Fruit fly (Drosophila melanogaster) whole organism, wandering third instar larva: ENCODE measurements around the gene Nckx30C.

Experiments used
- Abd-B ChIP-seq: fragments of >200 bp; optimal IDR thresholded peaks from 2 replicates; lab custom pipeline; 2017; ENCODE audit warnings: missing biosample characterization, missing genetic modification characterization
- CG9705 ChIP-seq: fragments of 200-800 bp; sonication (Bioruptor generic); optimal IDR thresholded peaks from 2 replicates; lab custom pipeline; 2018; ENCODE audit warnings: missing biosample characterization, mild to moderate bottlenecking, missing genetic modification characterization
- Dfd ChIP-seq: fragments of >200 bp; optimal IDR thresholded peaks from 2 replicates; lab custom pipeline; 2017; ENCODE audit warnings: missing biosample characterization, missing genetic modification characterization
- Dif ChIP-seq: fragments of 200-275, 200-300 bp; sonication (Bioruptor generic); optimal IDR thresholded peaks from 2 replicates; lab custom pipeline; 2018; ENCODE audit warnings: missing biosample characterization, missing genetic modification characterization; ENCODE audit not compliant: partially characterized antibody
- GATAd ChIP-seq: sonication (Bioruptor generic); optimal IDR thresholded peaks from 2 replicates; lab custom pipeline; 2016; ENCODE audit warnings: missing biosample characterization, missing genetic modification characterization
- HLH106 ChIP-seq: fragments of 200-800 bp; optimal IDR thresholded peaks from 3 replicates; lab custom pipeline; 2019; ENCODE audit warnings: missing biosample characterization, mild to moderate bottlenecking, missing genetic modification characterization, moderate library complexity
- Hnf4 ChIP-seq: fragments of 200-800 bp; sonication (Bioruptor generic); optimal IDR thresholded peaks from 2 replicates; lab custom pipeline; 2016; ENCODE audit warnings: missing biosample characterization, mild to moderate bottlenecking, missing genetic modification characterization
- Hr78 ChIP-seq: fragments of >200 bp; optimal IDR thresholded peaks from 2 replicates; lab custom pipeline; 2017; ENCODE audit warnings: missing biosample characterization, missing genetic modification characterization
- Hr83 ChIP-seq: fragments of 200-300 bp; sonication (Bioruptor generic); optimal IDR thresholded peaks from 2 replicates; lab custom pipeline; 2016; ENCODE audit warnings: missing biosample characterization, mild to moderate bottlenecking, missing genetic modification characterization, moderate library complexity; ENCODE audit not compliant: poor library complexity, severe bottlenecking
- Jra ChIP-seq: sonication (Bioruptor generic); optimal IDR thresholded peaks from 2 replicates; lab custom pipeline; 2016; ENCODE audit warnings: missing biosample characterization, missing genetic modification characterization
- Myc ChIP-seq: fragments of >200 bp; optimal IDR thresholded peaks from 2 replicates; lab custom pipeline; 2017
- N ChIP-seq: fragments of >200 bp; optimal IDR thresholded peaks from 2 replicates; lab custom pipeline; 2018; ENCODE audit warnings: missing biosample characterization, missing external identifiers, missing genetic modification characterization
- OdsH ChIP-seq: fragments of 200-800 bp; sonication (Bioruptor generic); optimal IDR thresholded peaks from 2 replicates; lab custom pipeline; 2016; ENCODE audit warnings: missing biosample characterization, mild to moderate bottlenecking, missing genetic modification characterization
- Rel ChIP-seq, 2 experiments: fragments of 200-800 bp; sonication (Bioruptor generic) in 1 of 2; optimal IDR thresholded peaks; 2 replicates in 1 of 2; 3 replicates in 1 of 2; lab custom pipeline; 2016 to 2019; ENCODE audit warnings: mild to moderate bottlenecking in 2 of 2, missing biosample characterization in 2 of 2, missing genetic modification characterization in 2 of 2, moderate library complexity in 1 of 2
- Sp1 ChIP-seq: fragments of 200-800 bp; sonication (Bioruptor generic); optimal IDR thresholded peaks from 3 replicates; lab custom pipeline; 2019; ENCODE audit warnings: missing biosample characterization, mild to moderate bottlenecking, missing genetic modification characterization, moderate library complexity
- Vsx2 ChIP-seq: fragments of 200-300, 225-300 bp; sonication (Bioruptor generic); optimal IDR thresholded peaks from 2 replicates; lab custom pipeline; 2018; ENCODE audit warnings: missing biosample characterization, missing genetic modification characterization; ENCODE audit not compliant: partially characterized antibody
- br ChIP-seq: fragments of 200-800 bp; sonication (Bioruptor generic); optimal IDR thresholded peaks from 2 replicates; lab custom pipeline; 2016; ENCODE audit warnings: missing biosample characterization, missing genetic modification characterization
- brk ChIP-seq: fragments of 200-800 bp; sonication (Bioruptor generic); optimal IDR thresholded peaks from 2 replicates; lab custom pipeline; 2016; ENCODE audit warnings: missing biosample characterization, mild to moderate bottlenecking, missing genetic modification characterization
- dl ChIP-seq, 2 experiments: fragments of 175-275, 200-275 bp in 1 of 2; fragments of 200-275 bp in 1 of 2; sonication (Bioruptor generic); optimal IDR thresholded peaks; lab custom pipeline; 2018; ENCODE audit warnings: mild to moderate bottlenecking in 2 of 2, missing biosample characterization in 2 of 2, missing genetic modification characterization in 2 of 2, moderate library complexity in 2 of 2; ENCODE audit not compliant: partially characterized antibody in 2 of 2, insufficient read depth in 1 of 2
- dmrt93B ChIP-seq: fragments of 200-800 bp; sonication (Bioruptor generic); optimal IDR thresholded peaks from 2 replicates; lab custom pipeline; 2018; ENCODE audit warnings: missing biosample characterization, mild to moderate bottlenecking, missing genetic modification characterization
- dsf ChIP-seq: sonication (Bioruptor generic); optimal IDR thresholded peaks from 2 replicates; lab custom pipeline; 2016; ENCODE audit warnings: missing biosample characterization, missing genetic modification characterization, borderline replicate concordance
- ey ChIP-seq: fragments of 200-800 bp; sonication (Bioruptor generic); optimal IDR thresholded peaks from 2 replicates; lab custom pipeline; 2016; ENCODE audit warnings: missing biosample characterization, missing genetic modification characterization
- foxo ChIP-seq, 2 experiments: fragments of 200-800 bp; sonication (Bioruptor generic); optimal IDR thresholded peaks; 2 replicates in 1 of 2; 3 replicates in 1 of 2; lab custom pipeline; 2016 to 2017; ENCODE audit warnings: missing biosample characterization in 2 of 2, missing genetic modification characterization in 2 of 2
- h ChIP-seq: fragments of 200-800 bp; sonication (Bioruptor generic); optimal IDR thresholded peaks from 3 replicates; lab custom pipeline; 2016; ENCODE audit warnings: missing biosample characterization, mild to moderate bottlenecking, missing genetic modification characterization
- jim ChIP-seq: fragments of 175-275, 200-325 bp; sonication (Bioruptor generic); optimal IDR thresholded peaks from 2 replicates; lab custom pipeline; 2016; ENCODE audit warnings: missing biosample characterization, mild to moderate bottlenecking, missing genetic modification characterization
- pan ChIP-seq: fragments of >200 bp; optimal IDR thresholded peaks from 2 replicates; lab custom pipeline; 2017
- psq ChIP-seq: fragments of 200-800 bp; sonication (Bioruptor generic); optimal IDR thresholded peaks from 3 replicates; lab custom pipeline; 2017; ENCODE audit warnings: missing biosample characterization, mild to moderate bottlenecking, missing genetic modification characterization, moderate library complexity
- rgr ChIP-seq: fragments of 200-800 bp; sonication (Bioruptor generic); optimal IDR thresholded peaks from 3 replicates; lab custom pipeline; 2016; ENCODE audit warnings: missing biosample characterization, mild to moderate bottlenecking, missing genetic modification characterization
- sage ChIP-seq: fragments of 200-800 bp; sonication (Bioruptor generic); optimal IDR thresholded peaks from 2 replicates; lab custom pipeline; 2016; ENCODE audit warnings: missing biosample characterization, mild to moderate bottlenecking, missing genetic modification characterization
- sv ChIP-seq: fragments of 200-800 bp; sonication (Bioruptor generic); optimal IDR thresholded peaks from 3 replicates; lab custom pipeline; 2016; ENCODE audit warnings: missing biosample characterization, missing genetic modification characterization
- usp ChIP-seq: fragments of >200 bp; optimal IDR thresholded peaks from 2 replicates; lab custom pipeline; 2017; ENCODE audit warnings: missing biosample characterization, missing genetic modification characterization

The Nckx30C gene

dm6 chr2L:9774980-9775628, 28.8 kb upstream of the Nckx30C start, which contains the start of the genes ppk11 and ppk16:
Gene ppk11 (minus strand): TSS chr2L:9775030.
Gene ppk16 (minus strand): TSS chr2L:9775030.
- TF ChIP-seq Dif (GFP tag; lab: Kevin White, UChicago) (no peak), CG9705 (GFP tag; lab: Kevin White, UChicago) (no peak), brk (no peak), ey (GFP tag; lab: Kevin White, UChicago) (no peak), Jra (GFP tag; lab: Kevin White, UChicago) (no peak), Myc (no peak), GATAd (GFP tag; lab: Kevin White, UChicago) (no peak), pan (lab: Kevin White, UChicago) (no peak), psq (GFP tag; lab: Kevin White, UChicago) (no peak), foxo (GFP tag; optimal IDR thresholded peaks at IDR 0.05; lab: Kevin White, UChicago) (no peak), Hnf4 (no peak)

DNA sequence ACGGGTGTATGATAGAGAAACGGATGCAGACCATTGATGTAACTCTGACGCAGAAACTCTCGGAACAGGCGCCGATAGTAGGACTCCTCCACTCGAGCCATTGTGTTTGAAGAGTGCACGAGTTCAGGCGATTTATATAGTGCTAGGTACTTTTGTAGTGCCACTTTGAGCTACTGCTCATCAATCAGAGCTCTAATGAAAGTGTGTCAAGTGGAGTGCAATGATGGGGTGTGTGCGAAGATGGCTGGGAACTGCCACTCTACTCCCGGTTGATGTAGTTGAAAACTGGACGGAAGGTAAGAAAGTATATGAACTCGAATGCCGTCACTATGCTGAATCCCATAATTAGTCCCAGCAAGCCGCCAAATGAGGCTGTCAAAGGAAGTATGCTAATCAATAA, 24.6 kb upstream of the Nckx30C start, which contains the start of gene ppk18:
TSS of gene ppk18 (minus strand) at position 101 of the 400 bp plus-strand sequence.
- TF ChIP-seq dl (GFP tag; optimal IDR thresholded peaks at IDR 0.05; lab: Kevin White, UChicago; ENCODE audit: insufficient read depth in 1 of 2, partially characterized antibody in 2 of 2) (no peak), jim (no peak), Vsx2 (GFP tag; lab: Kevin White, UChicago) (no peak)

DNA sequence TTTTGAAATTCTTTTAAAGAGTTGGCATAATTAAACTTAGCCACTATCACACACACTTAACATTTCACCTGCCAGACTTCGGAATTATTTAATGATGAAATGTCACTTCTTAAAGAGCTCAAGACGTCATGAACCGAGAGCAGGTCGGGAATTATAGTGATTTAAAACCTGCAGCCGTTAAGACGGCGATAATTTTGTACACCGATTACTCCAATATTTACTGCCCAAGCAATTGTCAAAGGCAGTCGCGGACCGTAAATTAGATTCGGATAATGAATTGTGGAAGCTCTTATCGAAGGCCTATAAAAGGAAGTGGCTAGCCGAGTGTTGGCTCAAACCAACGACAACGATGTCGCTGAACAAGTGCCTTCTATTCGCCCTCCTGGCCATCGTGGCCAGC, 22.4 kb upstream of the Nckx30C start, which contains the start of gene CG17633:
TSS of gene CG17633 (plus strand) at position 326 of the 400 bp plus-strand sequence.
- TF ChIP-seq psq (GFP tag; lab: Kevin White, UChicago) (no peak), usp (GFP tag; lab: Kevin White, UChicago) (no peak), dsf (GFP tag; lab: Kevin White, UChicago) (no peak), Abd-B (no peak)
- TF ChIP-seq, all 38 proteins: peak for 0

dm6 chr2L:9766758-9767157, 20.5 kb upstream of the Nckx30C start, which contains the start of gene CG4017:
Gene CG4017 (plus strand): TSS chr2L:9767058.
- no peak for TF ChIP-seq N (GFP tag; lab: Kevin White, UChicago)
- no peak for TF ChIP-seq CG9705 (GFP tag; lab: Kevin White, UChicago)
- no peak for TF ChIP-seq Rel (GFP tag; optimal IDR thresholded peaks at IDR 0.05; lab: Kevin White, UChicago)
- no peak for TF ChIP-seq Rel (tag; optimal IDR thresholded peaks at IDR 0.05; lab: Kevin White, UChicago)
- TF ChIP-seq br: no peak
- no peak for TF ChIP-seq OdsH (GFP tag; lab: Kevin White, UChicago)
- no peak for TF ChIP-seq foxo (GFP tag; optimal IDR thresholded peaks at IDR 0.05; lab: Kevin White, UChicago)
- TF ChIP-seq rgr (GFP tag; lab: Kevin White, UChicago): no peak
- TF ChIP-seq Hnf4: no peak
- no peak for TF ChIP-seq Dfd
- no peak for TF ChIP-seq Sp1 (GFP tag; lab: Kevin White, UChicago)
- no peak for TF ChIP-seq Vsx2 (GFP tag; lab: Kevin White, UChicago)
- TF ChIP-seq h (GFP tag; lab: Kevin White, UChicago): no peak
- no peak for TF ChIP-seq sv (GFP tag; lab: Kevin White, UChicago)
- no peak for TF ChIP-seq Myc

- TF ChIP-seq Vsx2 (GFP tag; lab: Kevin White, UChicago) (no peak), h (GFP tag; lab: Kevin White, UChicago) (peak; percentile 65), Myc (peak; percentile 78), Rel (GFP tag; optimal IDR thresholded peaks at IDR 0.05; lab: Kevin White, UChicago) (no peak), Rel (tag; optimal IDR thresholded peaks at IDR 0.05; lab: Kevin White, UChicago) (no peak), HLH106 (tag; lab: Kevin White, UChicago) (peak; percentile 48), CG9705 (GFP tag; lab: Kevin White, UChicago) (peak; percentile 41), pan (lab: Kevin White, UChicago) (no peak), GATAd (GFP tag; lab: Kevin White, UChicago) (no peak), sage (no peak), Abd-B (no peak), Hr83 (GFP tag; lab: Kevin White, UChicago) (no peak), psq (GFP tag; lab: Kevin White, UChicago) (peak; percentile 49), Sp1 (GFP tag; lab: Kevin White, UChicago) (no peak), foxo (GFP tag; optimal IDR thresholded peaks at IDR 0.05; lab: Kevin White, UChicago) (peak in 1 of 2 experiments; percentile 58), dmrt93B (GFP tag; lab: Kevin White, UChicago) (peak; percentile 43), Dfd (no peak), Hr78 (GFP tag; lab: Kevin White, UChicago) (no peak)
Measured at dm6 chr2L:9763212-9763869, 17.0 kb upstream of the Nckx30C start, which contains the start of the genes Taf11 and und. Gene Taf11 (minus strand): TSS chr2L:9763262. Gene und (plus strand): TSS chr2L:9763369.
